Worm (Caenorhabditis elegans) whole organism, young adult: ENCODE data around the gene F22E5.13.
"Not testable (repeated sequence)": the region's sequence is repeated elsewhere in the genome, so short reads cannot be mapped to it uniquely, and the experiment has no call there.

Experiments used
- F57A8.1 ChIP-seq: fragments of 200-800 bp; sonication (Bioruptor generic); optimal IDR thresholded peaks from 2 replicates; lab custom pipeline; 2018; ENCODE audit warnings: mild to moderate bottlenecking, missing genetic modification characterization, moderate library complexity, missing compliant biosample characterization
- cebp-1 ChIP-seq, 2 experiments: fragments of 200-800 bp in 1 of 2; sonication (Bioruptor generic) in 1 of 2; sonication (generic microtip) in 1 of 2; IDR thresholded peaks in 1 of 2; optimal IDR thresholded peaks in 1 of 2; 2 replicates each; pipeline versions ENCODE4 v1.3.6 to Lab custom; 2017 to 2022; ENCODE audit warnings: missing compliant biosample characterization in 2 of 2, missing genetic modification characterization in 2 of 2, mild to moderate bottlenecking in 1 of 2, missing genetic modification reagents in 1 of 2, moderate library complexity in 1 of 2
- ets-4 ChIP-seq: fragments of 200-800 bp; sonication (Bioruptor generic); optimal IDR thresholded peaks from 2 replicates; lab custom pipeline; 2018; ENCODE audit warnings: mild to moderate bottlenecking, missing genetic modification characterization, missing compliant biosample characterization
- hmg-20 ChIP-seq: fragments of 200-800 bp; sonication (Bioruptor generic); IDR thresholded peaks from 2 replicates; pipeline ENCODE4 v1.3.6; 2022; ENCODE audit warnings: missing genetic modification reagents, missing genetic modification characterization, missing compliant biosample characterization
- hsf-1 ChIP-seq: fragments of 200-800 bp; sonication (Bioruptor generic); IDR thresholded peaks from 2 replicates; pipeline ENCODE4 v1.3.6; 2022; ENCODE audit warnings: missing genetic modification reagents, missing genetic modification characterization, missing compliant biosample characterization
- lin-54 ChIP-seq: fragments of 200-800 bp; sonication (Bioruptor generic); optimal IDR thresholded peaks from 2 replicates; lab custom pipeline; 2018; ENCODE audit warnings: mild to moderate bottlenecking, missing genetic modification characterization, missing compliant biosample characterization
- madf-8 ChIP-seq: fragments of 200-800 bp; sonication (Bioruptor generic); conservative IDR thresholded peaks from 2 replicates; pipeline ENCODE4 v1.3.6; 2022; ENCODE audit warnings: missing genetic modification reagents, missing genetic modification characterization, missing compliant biosample characterization
- snpc-4 ChIP-seq, 5 experiments: fragments of 150-350 bp in 1 of 5; sonication (generic microtip) in 4 of 5; optimal IDR thresholded peaks; 2 replicates each; lab custom pipeline; 2014 to 2018; ENCODE audit warnings: missing genetic modification characterization in 5 of 5, missing biosample characterization in 3 of 5, antibody characterized with exemption in 2 of 5, mild to moderate bottlenecking in 2 of 5, missing compliant biosample characterization in 2 of 5, missing genotype in 2 of 5, moderate library complexity in 2 of 5, missing genetic modification reagents in 1 of 5
- tbx-9 ChIP-seq: sonication (generic microtip); optimal IDR thresholded peaks from 2 replicates; lab custom pipeline; 2016; ENCODE audit warnings: borderline replicate concordance, missing genetic modification characterization, inconsistent platforms, missing compliant biosample characterization
- ztf-22 ChIP-seq: fragments of 200-800 bp; sonication (Bioruptor generic); optimal IDR thresholded peaks from 2 replicates; lab custom pipeline; 2018; ENCODE audit warnings: mild to moderate bottlenecking, missing genetic modification characterization, moderate library complexity, missing compliant biosample characterization
- ztf-26 ChIP-seq: sonication (generic microtip); optimal IDR thresholded peaks from 2 replicates; lab custom pipeline; 2017; ENCODE audit warnings: missing genetic modification characterization, missing compliant biosample characterization

DNA sequence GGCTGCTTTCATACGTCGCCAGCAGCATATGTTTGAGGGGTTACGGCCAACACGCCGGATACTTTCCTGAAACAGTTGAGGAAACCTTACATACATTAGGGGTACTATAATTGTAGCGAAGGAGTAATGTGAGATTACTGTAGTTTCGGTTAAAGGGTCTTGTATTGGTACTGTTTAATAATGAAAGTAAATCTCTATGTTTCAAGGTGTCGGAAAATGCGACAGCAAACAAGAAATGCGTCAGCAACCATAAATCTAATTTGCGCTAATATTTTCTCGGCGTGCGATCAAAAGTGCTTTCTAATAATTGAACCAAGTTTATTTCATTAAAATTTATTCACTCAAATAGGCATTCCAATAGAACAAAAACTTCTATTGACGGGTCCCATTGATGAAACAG, 22.9 kb upstream of the F22E5.13 start, which contains the start of gene sri-57:
- TF ChIP-seq snpc-4 (GFP tag; optimal IDR thresholded peaks at IDR 0.05; lab: Kevin White, UChicago); snpc-4 (tag; optimal IDR thresholded peaks at IDR 0.05; lab: Kevin White, UChicago); ztf-26 (tag; lab: Kevin White, UChicago); ets-4; lin-54 (GFP tag; lab: Kevin White, UChicago); hsf-1 (GFP tag; lab: Robert Waterston, UW); F57A8.1 (GFP tag; lab: Kevin White, UChicago); hmg-20 (GFP tag; lab: Robert Waterston, UW); ztf-22 (GFP tag; lab: Kevin White, UChicago); cebp-1 (GFP tag; IDR thresholded peaks at IDR 0.05; lab: Robert Waterston, UW); cebp-1 (tag; optimal IDR thresholded peaks at IDR 0.05; lab: Kevin White, UChicago); tbx-9; madf-8 (GFP tag; lab: Robert Waterston, UW): not testable (repeated sequence)
